Fruit fly (Drosophila melanogaster): Measurements from ENCODE around the gene Atxn7.

The Atxn7 gene

DNA sequence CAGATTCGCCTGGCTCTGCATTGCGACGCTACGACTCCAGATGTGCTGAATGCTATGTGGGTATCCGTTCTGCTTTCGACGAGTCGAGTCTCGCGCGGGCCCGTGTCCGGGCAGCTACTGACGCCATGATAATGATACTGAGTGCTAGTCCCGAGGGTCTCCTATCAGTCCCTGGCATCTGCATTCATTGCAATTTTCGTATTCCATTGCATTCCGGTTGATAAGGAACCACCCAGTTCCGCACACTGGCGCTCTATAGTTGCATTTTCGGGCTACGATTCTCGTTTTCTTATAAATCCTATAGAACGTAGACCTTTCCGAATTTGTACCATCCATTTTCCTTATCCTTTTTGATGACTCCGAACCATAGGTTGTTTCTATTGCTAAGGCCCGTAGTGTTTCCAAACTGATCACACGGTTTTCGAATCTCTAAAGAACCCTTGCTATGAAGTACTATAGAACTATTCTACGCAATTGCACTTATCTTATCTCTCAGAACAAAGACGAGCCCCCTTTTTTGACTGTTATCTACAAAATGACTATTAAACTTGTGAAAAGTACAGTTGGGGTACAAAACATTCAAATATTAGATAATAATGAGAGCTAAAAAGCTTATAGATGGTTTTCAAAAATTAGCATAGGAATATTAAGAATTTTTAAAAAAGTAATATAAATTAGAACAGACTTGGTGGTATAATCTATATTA, 4.1 kb upstream of the Atxn7 start, which contains the start of gene CG3597:
Gene CG3597 (minus strand): TSS at position 119 of the 706 bp plus-strand sequence.
- TF ChIP-seq Dll (optimal IDR thresholded peaks at IDR 0.05): no peak
- TF ChIP-seq EcR (GFP tag; optimal IDR thresholded peaks at IDR 0.05): no peak
- no peak for TF ChIP-seq CG8478 (optimal IDR thresholded peaks at IDR 0.05)
- no peak for TF ChIP-seq psq (optimal IDR thresholded peaks at IDR 0.05)
- no peak for TF ChIP-seq usp (GFP tag; optimal IDR thresholded peaks at IDR 0.05)
- TF ChIP-seq pan (optimal IDR thresholded peaks at IDR 0.05): no peak

dm6 chr2L:2372112-2372449, 3.6 kb upstream of the Atxn7 start:
- no peak for TF ChIP-seq EcR (GFP tag; optimal IDR thresholded peaks at IDR 0.05)
- no peak for TF ChIP-seq CG8478 (optimal IDR thresholded peaks at IDR 0.05)
- TF ChIP-seq Dll (optimal IDR thresholded peaks at IDR 0.05): no peak
- no peak for TF ChIP-seq pan (optimal IDR thresholded peaks at IDR 0.05)
- no peak for TF ChIP-seq usp (GFP tag; optimal IDR thresholded peaks at IDR 0.05)
- no peak for TF ChIP-seq psq (optimal IDR thresholded peaks at IDR 0.05)

dm6 chr2L:2373818-2374746, 1.6 kb upstream of the Atxn7 start, which contains the start of the genes CG3609 and CG15390:
Gene CG3609, minus strand, starts transcription at chr2L:2374627.
Gene CG15390, plus strand, starts transcription at chr2L:2374713.
- TF ChIP-seq usp (GFP tag; optimal IDR thresholded peaks at IDR 0.05): no peak
- no peak for TF ChIP-seq Dll (optimal IDR thresholded peaks at IDR 0.05)
- TF ChIP-seq pan (optimal IDR thresholded peaks at IDR 0.05): no peak
- no peak for TF ChIP-seq CG8478 (optimal IDR thresholded peaks at IDR 0.05)
- no peak for TF ChIP-seq psq (optimal IDR thresholded peaks at IDR 0.05)
- TF ChIP-seq EcR (GFP tag; optimal IDR thresholded peaks at IDR 0.05): no peak

DNA sequence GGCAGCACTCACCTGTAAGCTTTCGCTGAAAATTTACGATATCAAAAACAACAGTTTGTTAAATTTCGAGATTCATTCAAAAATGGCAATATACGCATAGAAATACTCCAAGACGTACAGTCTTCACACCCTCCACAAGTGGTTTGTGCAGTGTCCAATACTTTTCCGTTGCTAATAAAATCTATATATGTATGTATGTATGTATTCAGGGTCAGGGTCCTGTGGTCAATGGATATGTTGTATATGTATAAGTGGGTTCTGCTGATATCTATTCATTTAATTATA, 719 bp downstream of the Atxn7 start:
- TF ChIP-seq Dll (optimal IDR thresholded peaks at IDR 0.05) (no peak), CG8478 (optimal IDR thresholded peaks at IDR 0.05) (no peak), usp (GFP tag; optimal IDR thresholded peaks at IDR 0.05) (no peak), psq (optimal IDR thresholded peaks at IDR 0.05) (no peak)

dm6 chr2L:2380805-2381204, 5.2 kb downstream of the Atxn7 start, which contains the start of gene Eogt:
Gene Eogt, plus strand, starts transcription at chr2L:2381097.
- TF ChIP-seq psq (optimal IDR thresholded peaks at IDR 0.05) (no peak), Dll (optimal IDR thresholded peaks at IDR 0.05) (no peak), CG8478 (optimal IDR thresholded peaks at IDR 0.05) (no peak), usp (GFP tag; optimal IDR thresholded peaks at IDR 0.05) (no peak), EcR (GFP tag; optimal IDR thresholded peaks at IDR 0.05) (no peak), pan (optimal IDR thresholded peaks at IDR 0.05) (no peak)

DNA sequence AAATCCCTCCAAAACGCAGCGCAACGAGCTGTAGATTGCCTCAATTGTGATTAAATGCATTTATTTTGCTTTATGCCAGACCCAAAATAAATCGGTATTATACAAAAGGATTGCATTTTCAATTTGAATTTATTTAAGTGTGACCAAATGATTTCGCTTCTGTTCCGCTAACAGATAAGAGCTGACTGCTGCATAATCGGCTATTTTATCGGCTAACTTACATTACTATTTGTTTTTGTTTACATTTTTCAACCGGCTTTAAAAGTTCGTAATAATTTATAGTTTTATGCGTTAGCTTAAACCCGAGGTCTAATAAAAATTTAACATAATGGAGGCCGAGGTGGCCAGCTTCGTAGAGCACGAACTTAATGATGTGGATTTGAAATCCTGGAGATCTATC, 7.3 kb downstream of the Atxn7 start, which contains the start of gene PIG-Wa:
Gene PIG-Wa (plus strand): TSS at position 232 of the 400 bp plus-strand sequence.
- TF ChIP-seq CG8478 (optimal IDR thresholded peaks at IDR 0.05) (no peak), EcR (GFP tag; optimal IDR thresholded peaks at IDR 0.05) (no peak), pan (optimal IDR thresholded peaks at IDR 0.05) (no peak), psq (optimal IDR thresholded peaks at IDR 0.05) (no peak), usp (GFP tag; optimal IDR thresholded peaks at IDR 0.05) (no peak), Dll (optimal IDR thresholded peaks at IDR 0.05) (no peak)

- no peak for TF ChIP-seq pan (optimal IDR thresholded peaks at IDR 0.05)
- no peak for TF ChIP-seq CG8478 (optimal IDR thresholded peaks at IDR 0.05)
- TF ChIP-seq Dll (optimal IDR thresholded peaks at IDR 0.05): no peak
- TF ChIP-seq usp (GFP tag; optimal IDR thresholded peaks at IDR 0.05): no peak
- TF ChIP-seq psq (optimal IDR thresholded peaks at IDR 0.05): no peak
- TF ChIP-seq EcR (GFP tag; optimal IDR thresholded peaks at IDR 0.05): no peak
These were observed 10.1 kb downstream of the Atxn7 start, which contains the start of gene CG3557 for dm6 chr2L:2385692-2386091. Gene CG3557, minus strand, starts transcription at chr2L:2385792.

DNA sequence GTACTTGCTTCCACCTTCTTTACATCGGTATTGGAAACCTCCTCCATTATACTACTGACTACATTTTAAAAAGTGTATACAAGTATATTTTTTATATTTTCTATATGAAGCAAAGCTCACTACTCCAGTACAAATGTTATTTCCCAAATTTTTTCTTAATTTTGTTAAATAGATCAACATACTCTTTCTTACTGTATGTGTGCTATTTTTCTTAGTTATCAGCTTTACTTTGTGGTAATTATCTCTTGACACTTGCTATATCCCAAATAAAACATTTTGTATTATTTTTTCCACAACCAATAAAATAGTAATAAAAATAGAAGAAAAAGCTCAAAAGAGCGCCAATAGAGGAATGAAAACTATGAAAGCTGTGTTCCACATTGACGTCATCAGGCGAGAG, 14.9 kb downstream of the Atxn7 start, which contains the start of gene CG43750:
Gene CG43750 (minus strand): TSS at position 101 of the 400 bp plus-strand sequence.
- TF ChIP-seq pan (optimal IDR thresholded peaks at IDR 0.05) (no peak), psq (optimal IDR thresholded peaks at IDR 0.05) (no peak), usp (GFP tag; optimal IDR thresholded peaks at IDR 0.05) (no peak), EcR (GFP tag; optimal IDR thresholded peaks at IDR 0.05) (no peak), Dll (optimal IDR thresholded peaks at IDR 0.05) (no peak), CG8478 (optimal IDR thresholded peaks at IDR 0.05) (no peak)

- TF ChIP-seq psq (optimal IDR thresholded peaks at IDR 0.05) (no peak), Dll (optimal IDR thresholded peaks at IDR 0.05) (no peak), EcR (GFP tag; optimal IDR thresholded peaks at IDR 0.05) (no peak), CG8478 (optimal IDR thresholded peaks at IDR 0.05) (no peak), pan (optimal IDR thresholded peaks at IDR 0.05) (no peak), usp (GFP tag; optimal IDR thresholded peaks at IDR 0.05) (no peak)
These were observed 15.7 kb downstream of the Atxn7 start, which contains the start of gene CG46448 for dm6 chr2L:2391321-2391720. Gene CG46448, plus strand, starts transcription at chr2L:2391660.

dm6 chr2L:2394872-2395271, 19.2 kb downstream of the Atxn7 start:
- no peak for TF ChIP-seq usp (GFP tag; optimal IDR thresholded peaks at IDR 0.05)
- no peak for TF ChIP-seq pan (optimal IDR thresholded peaks at IDR 0.05)
- no peak for TF ChIP-seq Dll (optimal IDR thresholded peaks at IDR 0.05)
- TF ChIP-seq CG8478 (optimal IDR thresholded peaks at IDR 0.05): no peak
- TF ChIP-seq EcR (GFP tag; optimal IDR thresholded peaks at IDR 0.05): no peak
- TF ChIP-seq psq (optimal IDR thresholded peaks at IDR 0.05): no peak

- TF ChIP-seq psq (optimal IDR thresholded peaks at IDR 0.05): no peak
- no peak for TF ChIP-seq pan (optimal IDR thresholded peaks at IDR 0.05)
- TF ChIP-seq usp (GFP tag; optimal IDR thresholded peaks at IDR 0.05): no peak
- no peak for TF ChIP-seq EcR (GFP tag; optimal IDR thresholded peaks at IDR 0.05)
- no peak for TF ChIP-seq Dll (optimal IDR thresholded peaks at IDR 0.05)
- no peak for TF ChIP-seq CG8478 (optimal IDR thresholded peaks at IDR 0.05)
These were observed 21.4 kb downstream of the Atxn7 start for dm6 chr2L:2397080-2397479.

DNA sequence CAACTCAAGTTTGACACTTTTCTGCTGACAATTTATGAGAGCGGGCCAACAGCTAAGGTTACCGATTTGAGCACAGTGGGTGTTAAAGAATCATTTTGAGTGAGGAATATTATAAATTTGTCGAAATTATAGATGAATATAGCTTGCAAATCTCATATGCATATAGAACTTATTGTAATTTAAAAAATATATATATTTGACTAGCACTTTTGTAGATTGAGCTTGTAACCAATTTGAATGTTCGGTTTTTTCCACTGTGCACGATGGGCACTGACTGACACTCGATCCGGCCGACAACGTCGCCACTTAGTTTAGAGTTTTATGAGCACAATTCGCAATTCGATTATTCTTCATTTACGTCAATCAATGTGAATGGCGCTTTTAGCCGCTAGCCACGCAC, 22.8 kb downstream of the Atxn7 start:
- no peak for TF ChIP-seq psq (optimal IDR thresholded peaks at IDR 0.05)

All from whole organism.